Fruit fly (Drosophila melanogaster) whole organism, pupa: Measurements from ENCODE around the gene CG10597.

Experiments used
- CG10348 ChIP-seq: fragments of 200-800 bp; sonication (Bioruptor generic); IDR thresholded peaks from 2 replicates; pipeline ENCODE4 v1.3.6; 2022; ENCODE audit warnings: missing biosample characterization, missing genetic modification characterization
- CG13204 ChIP-seq: fragments of 200-800 bp; sonication (Bioruptor generic); optimal IDR thresholded peaks from 2 replicates; lab custom pipeline; 2018; ENCODE audit warnings: missing biosample characterization, mild to moderate bottlenecking, missing genetic modification characterization, moderate library complexity
- CG14655 ChIP-seq: fragments of 200-800 bp; sonication (Bioruptor generic); optimal IDR thresholded peaks from 3 replicates; lab custom pipeline; 2017; ENCODE audit warnings: mild to moderate bottlenecking, missing biosample characterization, missing genetic modification reagents, missing genetic modification characterization
- CG15710 ChIP-seq: fragments of 200-800 bp; sonication (Bioruptor generic); optimal IDR thresholded peaks from 2 replicates; lab custom pipeline; 2018; ENCODE audit warnings: missing biosample characterization, mild to moderate bottlenecking, missing genetic modification characterization, moderate library complexity
- CG34367 ChIP-seq: fragments of 200-800 bp; sonication (Bioruptor generic); optimal IDR thresholded peaks from 2 replicates; lab custom pipeline; 2018; ENCODE audit warnings: missing biosample characterization, mild to moderate bottlenecking, missing genetic modification characterization
- CG4496 ChIP-seq: fragments of 200-800 bp; sonication (Bioruptor generic); IDR thresholded peaks from 3 replicates; pipeline ENCODE4 v1.3.6; 2022; ENCODE audit warnings: missing biosample characterization, missing genetic modification characterization
- CG8159 ChIP-seq: fragments of 200-800 bp; sonication (Bioruptor generic); optimal IDR thresholded peaks from 3 replicates; lab custom pipeline; 2018; ENCODE audit warnings: missing biosample characterization, mild to moderate bottlenecking, missing genetic modification characterization, moderate library complexity
- CG8301 ChIP-seq: fragments of 200-800 bp; sonication (Bioruptor generic); optimal IDR thresholded peaks from 2 replicates; lab custom pipeline; 2018; ENCODE audit warnings: missing biosample characterization, mild to moderate bottlenecking, missing genetic modification characterization
- Pif1A ChIP-seq: fragments of 200-800 bp; sonication (Bioruptor generic); optimal IDR thresholded peaks from 3 replicates; lab custom pipeline; 2016; ENCODE audit warnings: missing biosample characterization, missing genetic modification characterization
- Pif1B ChIP-seq: fragments of 200-800 bp; sonication (Bioruptor generic); optimal IDR thresholded peaks from 3 replicates; lab custom pipeline; 2016; ENCODE audit warnings: missing biosample characterization, missing genetic modification characterization
- Snoo ChIP-seq: fragments of 200-800 bp; sonication (Bioruptor generic); optimal IDR thresholded peaks from 3 replicates; lab custom pipeline; 2017; ENCODE audit warnings: missing biosample characterization, mild to moderate bottlenecking, missing genetic modification characterization, inconsistent platforms
- fd96Ca ChIP-seq: fragments of 200-800 bp; sonication (Bioruptor generic); IDR thresholded peaks from 3 replicates; pipeline ENCODE4 v1.3.6; 2022; ENCODE audit warnings: missing biosample characterization, missing genetic modification characterization
- rn ChIP-seq: fragments of 200-800 bp; sonication (Bioruptor generic); IDR thresholded peaks from 2 replicates; pipeline ENCODE4 v1.3.6; 2022; ENCODE audit warnings: missing biosample characterization, missing genetic modification characterization

DNA sequence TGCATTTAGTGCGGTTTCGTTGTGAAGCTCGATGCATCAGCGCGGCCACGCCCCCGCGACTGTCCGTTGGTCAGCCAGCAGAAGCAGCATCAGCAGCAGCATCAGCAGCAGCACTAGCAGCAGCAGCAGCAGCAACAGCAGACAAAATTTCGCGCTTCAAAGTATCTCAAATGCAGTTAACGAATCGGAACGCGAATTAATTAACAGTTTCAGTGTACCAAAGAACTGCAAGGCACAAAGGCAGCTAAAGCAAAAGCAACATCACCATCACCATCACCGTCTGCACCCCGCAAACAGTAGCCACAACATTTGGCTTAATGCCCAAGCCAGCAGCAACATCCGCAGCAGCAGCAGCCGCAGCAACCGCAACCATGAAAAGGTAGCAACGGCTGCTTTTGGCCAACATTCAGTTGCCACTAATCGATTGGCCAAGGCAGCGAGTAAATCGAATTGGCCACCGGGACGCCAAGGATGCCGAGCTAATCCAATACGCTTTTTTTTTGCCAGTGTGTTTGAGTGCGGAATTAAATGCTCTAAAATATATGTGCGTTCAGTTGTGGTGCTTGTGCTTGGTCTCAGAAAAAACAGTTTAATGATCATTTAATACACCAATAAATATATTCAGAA, 34.7 kb upstream of the CG10597 start:
- TF ChIP-seq CG8301 (no peak), fd96Ca (GFP tag; lab: Robert Waterston, UW) (no peak), CG8159 (tag; lab: Kevin White, UChicago) (no peak), CG13204 (no peak), Snoo (no peak), CG14655 (GFP tag; lab: Kevin White, UChicago) (no peak), CG15710 (tag; lab: Kevin White, UChicago) (no peak), CG34367 (tag; lab: Kevin White, UChicago) (no peak), Pif1A (no peak), Pif1B (GFP tag; lab: Kevin White, UChicago) (no peak), CG10348 (GFP tag; lab: Robert Waterston, UW) (no peak), CG4496 (no peak), rn (GFP tag; lab: Robert Waterston, UW) (no peak)
